ENCODE assay signal across 1 worm cellular context in genomic region chrX:4861413-4861812, ce11.
A peak's percentile ranks its signal among the peaks of the same experiment; 100 is the strongest.
TF ChIP-seq lines count a peak whose summit lies in the region.

No protein-coding gene starts in this region.

TF ChIP-seq in whole organism, L1 larva, 84 proteins besides CTCF, POLR2A, EP300 and RAD21 (continued from another document):
- no peak for TF ChIP-seq snpc-4 (tag; optimal IDR thresholded peaks at IDR 0.05; lab: Kevin White, UChicago)
- no peak for TF ChIP-seq unc-130 (tag; optimal IDR thresholded peaks at IDR 0.05; lab: Kevin White, UChicago)
- no peak for TF ChIP-seq sox-4 (tag; optimal IDR thresholded peaks at IDR 0.05; lab: Kevin White, UChicago)
- TF ChIP-seq ceh-88 (GFP tag; IDR thresholded peaks at IDR 0.05; lab: Robert Waterston, UW), result no peak
- no peak for TF ChIP-seq nhr-28 (tag; optimal IDR thresholded peaks at IDR 0.05; lab: Kevin White, UChicago)
- TF ChIP-seq lin-13 (GFP tag; optimal IDR thresholded peaks at IDR 0.05; lab: Kevin White, UChicago), result no peak
- TF ChIP-seq nhr-76 (tag; optimal IDR thresholded peaks at IDR 0.05; lab: Kevin White, UChicago), result no peak
- TF ChIP-seq sptf-1 (tag; optimal IDR thresholded peaks at IDR 0.05; lab: Kevin White, UChicago), result no peak
- TF ChIP-seq unc-98 (GFP tag; IDR thresholded peaks at IDR 0.05; lab: Robert Waterston, UW), result no peak
- TF ChIP-seq egl-13 (tag; optimal IDR thresholded peaks at IDR 0.05; lab: Kevin White, UChicago), result no peak
- peak; percentile 84 for TF ChIP-seq nhr-85 (tag; lab: Kevin White, UChicago)
- TF ChIP-seq sup-37 (GFP tag; optimal IDR thresholded peaks at IDR 0.05; lab: Kevin White, UChicago), result no peak
- TF ChIP-seq ceh-8 (GFP tag; optimal IDR thresholded peaks at IDR 0.05; lab: Kevin White, UChicago), result no peak
- no peak for TF ChIP-seq elt-2 (tag; optimal IDR thresholded peaks at IDR 0.05; lab: Kevin White, UChicago)
- TF ChIP-seq snu-23 (GFP tag; optimal IDR thresholded peaks at IDR 0.05; lab: Kevin White, UChicago), result peak; percentile 0
- no peak for TF ChIP-seq nhr-237 (tag; optimal IDR thresholded peaks at IDR 0.05; lab: Kevin White, UChicago)
- TF ChIP-seq ets-5 (GFP tag; IDR thresholded peaks at IDR 0.05; lab: Robert Waterston, UW), result no peak
- no peak for TF ChIP-seq fkh-4 (tag; optimal IDR thresholded peaks at IDR 0.05; lab: Kevin White, UChicago; ENCODE audit: borderline replicate concordance)
- TF ChIP-seq efl-1 (optimal IDR thresholded peaks at IDR 0.05; lab: Kevin White, UChicago), result no peak
- no peak for TF ChIP-seq efl-1 (GFP tag; optimal IDR thresholded peaks at IDR 0.05 in 1 of 2; lab: Kevin White, UChicago)
- TF ChIP-seq fkh-10 (GFP tag; optimal IDR thresholded peaks at IDR 0.05; lab: Kevin White, UChicago), result no peak
- no peak for TF ChIP-seq ama-1 (optimal IDR thresholded peaks at IDR 0.05; lab: Kevin White, UChicago)
- TF ChIP-seq fos-1 (tag; optimal IDR thresholded peaks at IDR 0.05; lab: Kevin White, UChicago), result no peak
- no peak for TF ChIP-seq skn-1 (tag; optimal IDR thresholded peaks at IDR 0.05; lab: Kevin White, UChicago)
- TF ChIP-seq nhr-90 (tag; optimal IDR thresholded peaks at IDR 0.05; lab: Kevin White, UChicago; ENCODE audit: poor library complexity), result peak; percentile 21
- peak in 1 of 2 experiments; percentile 16 for TF ChIP-seq lsy-2 (tag; optimal IDR thresholded peaks at IDR 0.05; lab: Kevin White, UChicago)
- TF ChIP-seq zag-1 (tag; optimal IDR thresholded peaks at IDR 0.05; lab: Kevin White, UChicago), result no peak
- no peak for TF ChIP-seq dpl-1 (GFP tag; optimal IDR thresholded peaks at IDR 0.05; lab: Kevin White, UChicago)
- no peak for TF ChIP-seq fkh-8 (tag; optimal IDR thresholded peaks at IDR 0.05; lab: Kevin White, UChicago)
- no peak for TF ChIP-seq grh-1 (GFP tag; IDR thresholded peaks at IDR 0.05; lab: Robert Waterston, UW)
- TF ChIP-seq blmp-1 (tag; optimal IDR thresholded peaks at IDR 0.05; lab: Kevin White, UChicago), result peak; percentile 86
- TF ChIP-seq hlh-17 (GFP tag; optimal IDR thresholded peaks at IDR 0.05; lab: Kevin White, UChicago; ENCODE audit: borderline replicate concordance), result no peak
- TF ChIP-seq elt-3 (tag; optimal IDR thresholded peaks at IDR 0.05; lab: Kevin White, UChicago), result peak in 2 of 6 experiments; percentile 42 to 44
- no peak for TF ChIP-seq mab-9 (GFP tag; IDR thresholded peaks at IDR 0.05; lab: Robert Waterston, UW)
- TF ChIP-seq xbp-1 (tag; optimal IDR thresholded peaks at IDR 0.05; lab: Kevin White, UChicago), result no peak
- TF ChIP-seq egl-27 (tag; optimal IDR thresholded peaks at IDR 0.05; lab: Kevin White, UChicago), result no peak
- no peak for TF ChIP-seq nhr-11 (tag; optimal IDR thresholded peaks at IDR 0.05; lab: Kevin White, UChicago)
- no peak for TF ChIP-seq hlh-4 (tag; optimal IDR thresholded peaks at IDR 0.05; lab: Kevin White, UChicago)
- TF ChIP-seq aly-2 (tag; optimal IDR thresholded peaks at IDR 0.05; lab: Kevin White, UChicago), result no peak
- no peak for TF ChIP-seq nhr-12 (tag; optimal IDR thresholded peaks at IDR 0.05; lab: Kevin White, UChicago)
- no peak for TF ChIP-seq C16A3.4 (tag; optimal IDR thresholded peaks at IDR 0.05; lab: Kevin White, UChicago)
- peak; percentile 70 for TF ChIP-seq lin-14 (GFP tag; optimal IDR thresholded peaks at IDR 0.05; lab: Kevin White, UChicago)
- TF ChIP-seq aha-1 (tag; optimal IDR thresholded peaks at IDR 0.05; lab: Kevin White, UChicago), result no peak
- no peak for TF ChIP-seq mef-2 (tag; optimal IDR thresholded peaks at IDR 0.05; lab: Kevin White, UChicago)
- TF ChIP-seq jun-1 (tag; optimal IDR thresholded peaks at IDR 0.05; lab: Kevin White, UChicago), result no peak
- TF ChIP-seq unc-62 (GFP tag; optimal IDR thresholded peaks at IDR 0.05; lab: Kevin White, UChicago), result no peak
- TF ChIP-seq F16B12.6 (tag; optimal IDR thresholded peaks at IDR 0.05; lab: Kevin White, UChicago), result no peak
- no peak for TF ChIP-seq nhr-84 (tag; optimal IDR thresholded peaks at IDR 0.05; lab: Kevin White, UChicago)
- no peak for TF ChIP-seq ztf-11 (tag; optimal IDR thresholded peaks at IDR 0.05; lab: Kevin White, UChicago)
- TF ChIP-seq pax-3 (tag; optimal IDR thresholded peaks at IDR 0.05; lab: Kevin White, UChicago), result no peak
- no peak for TF ChIP-seq mdl-1 (tag; optimal IDR thresholded peaks at IDR 0.05; lab: Kevin White, UChicago)
- no peak for TF ChIP-seq dsc-1 (tag; optimal IDR thresholded peaks at IDR 0.05; lab: Kevin White, UChicago)
- TF ChIP-seq vab-15 (tag; optimal IDR thresholded peaks at IDR 0.05; lab: Kevin White, UChicago), result no peak
- no peak for TF ChIP-seq ces-1 (GFP tag; optimal IDR thresholded peaks at IDR 0.05; lab: Kevin White, UChicago)
- no peak for TF ChIP-seq pag-3 (tag; optimal IDR thresholded peaks at IDR 0.05; lab: Kevin White, UChicago; ENCODE audit: borderline replicate concordance, insufficient read depth)
